Worm (Caenorhabditis elegans): Measurements from ENCODE around the gene M117.3.

The M117.3 gene

DNA sequence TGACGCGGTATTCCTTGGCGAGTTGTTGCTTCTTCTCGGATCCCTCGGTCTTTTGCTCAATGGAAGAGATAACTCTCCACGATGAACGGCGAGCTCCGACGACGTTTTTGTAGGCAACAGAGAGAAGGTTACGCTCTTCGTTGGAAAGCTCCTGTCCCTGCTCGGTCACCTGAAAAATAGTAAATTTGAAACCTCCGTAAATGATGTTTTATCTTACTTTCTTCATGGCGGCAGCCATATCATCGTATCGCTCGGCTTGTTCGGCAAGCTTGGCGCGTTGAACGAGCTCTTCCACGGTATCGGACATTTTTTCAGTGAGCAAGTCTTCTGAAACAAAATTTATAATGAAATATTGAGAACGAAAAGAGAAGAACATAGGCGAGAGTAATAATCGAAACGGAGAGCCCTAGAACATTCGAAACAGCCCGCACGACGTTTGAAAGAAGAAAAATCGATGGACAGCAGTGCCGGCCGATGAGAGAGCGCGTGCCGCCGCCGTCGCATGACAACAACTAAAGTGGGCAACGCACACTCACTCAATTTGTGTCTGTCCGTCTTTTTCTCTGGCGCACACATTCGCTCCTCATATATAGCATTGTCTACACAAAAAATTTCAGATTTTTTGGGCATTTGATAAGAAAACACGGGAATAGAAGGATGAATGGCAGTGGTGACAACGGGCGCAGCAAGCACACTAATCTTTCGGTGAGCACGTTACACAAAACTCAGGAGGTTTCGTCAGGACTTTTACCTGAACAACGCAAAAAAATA is at the start of gene M117.3, which contains the start of gene par-5 (continued):
- TF ChIP-seq nhr-111 (GFP tag; optimal IDR thresholded peaks at IDR 0.05) (no peak), egl-43 (GFP tag; IDR thresholded peaks at IDR 0.05) (peak; percentile 82), T26A8.4 (GFP tag; IDR thresholded peaks at IDR 0.05) (peak; percentile 53), pha-4 (GFP tag; IDR thresholded peaks at IDR 0.05) (peak; percentile 60), pha-4 (tag; optimal IDR thresholded peaks at IDR 0.05) (no peak), nhr-41 (GFP tag; IDR thresholded peaks at IDR 0.05) (no peak), R02D3.7 (tag; optimal IDR thresholded peaks at IDR 0.05) (no peak)

DNA sequence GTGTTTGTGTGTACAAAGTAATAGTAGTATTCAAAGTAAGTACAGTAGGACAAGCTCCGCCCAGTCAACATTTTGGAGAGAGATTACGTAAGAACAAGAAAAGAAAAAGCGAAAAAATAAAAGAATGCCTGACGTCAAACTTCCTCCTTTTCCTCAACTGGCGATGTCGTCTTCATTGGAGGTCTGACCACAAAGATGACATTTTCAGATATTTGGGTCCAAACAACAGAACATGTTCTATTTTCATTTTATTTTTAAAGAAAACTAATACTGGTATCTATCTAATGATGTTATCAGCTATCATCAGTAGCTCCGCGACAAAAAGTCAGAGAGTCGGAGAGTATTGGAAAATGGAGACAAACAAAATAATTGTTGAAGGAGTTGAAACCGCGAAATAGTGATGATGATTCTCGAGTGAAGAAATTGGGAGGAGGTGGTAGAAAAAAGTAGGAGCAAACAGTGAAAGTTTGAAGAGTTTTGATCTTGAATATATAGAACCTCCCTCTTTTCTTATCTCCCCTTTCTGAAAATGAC is 48.2 kb upstream of the M117.3 start, which contains the start of gene lips-5:
Gene lips-5 (minus strand): TSS at position 51 of the 534 bp plus-strand sequence.
- TF ChIP-seq nhr-48 (tag; optimal IDR thresholded peaks at IDR 0.05) (no peak), nhr-237 (tag; optimal IDR thresholded peaks at IDR 0.05) (no peak), ceh-82 (tag; optimal IDR thresholded peaks at IDR 0.05) (no peak), hmg-1.1 (GFP tag; IDR thresholded peaks at IDR 0.05) (no peak), unc-130 (GFP tag; optimal IDR thresholded peaks at IDR 0.05) (no peak), egl-27 (tag; optimal IDR thresholded peaks at IDR 0.05) (no peak), pqm-1 (tag; optimal IDR thresholded peaks at IDR 0.05) (peak; percentile 66), ama-1 (optimal IDR thresholded peaks at IDR 0.05) (no peak), egl-43 (GFP tag; IDR thresholded peaks at IDR 0.05) (no peak), saeg-2 (GFP tag; IDR thresholded peaks at IDR 0.05) (no peak), mxl-2 (GFP tag; conservative IDR thresholded peaks at IDR 0.05) (no peak), hlh-11 (tag; optimal IDR thresholded peaks at IDR 0.05) (no peak), daf-16 (GFP tag; optimal IDR thresholded peaks at IDR 0.05) (no peak), daf-16 (tag; optimal IDR thresholded peaks at IDR 0.05) (peak; percentile 70), nhr-28 (tag; optimal IDR thresholded peaks at IDR 0.05) (peak; percentile 47), lin-39 (tag; optimal IDR thresholded peaks at IDR 0.05) (no peak), nhr-77 (tag; optimal IDR thresholded peaks at IDR 0.05) (peak; percentile 11)

DNA sequence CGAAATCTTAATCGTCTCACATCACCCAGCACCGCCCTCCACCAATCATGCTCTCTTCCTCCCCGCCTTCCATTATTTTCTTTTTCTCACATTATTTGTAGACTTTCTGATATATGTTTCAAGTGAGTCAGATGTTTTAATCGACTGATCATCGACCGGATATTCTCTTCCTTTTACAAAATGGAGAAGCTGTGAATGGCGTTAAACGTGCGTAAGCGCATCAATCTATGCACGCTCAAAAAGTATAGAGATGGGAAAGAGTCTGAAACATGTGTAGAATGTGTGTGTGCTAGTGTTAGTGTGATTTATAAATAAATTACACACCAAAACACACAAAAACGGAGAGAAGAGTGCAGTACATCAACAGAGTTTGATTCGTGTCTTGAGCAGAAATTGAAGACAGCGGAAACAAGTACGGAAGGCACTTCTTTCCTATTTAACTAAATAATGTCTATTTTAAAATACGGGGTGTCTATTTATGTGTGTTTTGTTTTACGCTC is 45.0 kb upstream of the M117.3 start:
- TF ChIP-seq nhr-76 (tag; optimal IDR thresholded peaks at IDR 0.05), result no peak
- TF ChIP-seq aha-1 (tag), result peak; percentile 98

DNA sequence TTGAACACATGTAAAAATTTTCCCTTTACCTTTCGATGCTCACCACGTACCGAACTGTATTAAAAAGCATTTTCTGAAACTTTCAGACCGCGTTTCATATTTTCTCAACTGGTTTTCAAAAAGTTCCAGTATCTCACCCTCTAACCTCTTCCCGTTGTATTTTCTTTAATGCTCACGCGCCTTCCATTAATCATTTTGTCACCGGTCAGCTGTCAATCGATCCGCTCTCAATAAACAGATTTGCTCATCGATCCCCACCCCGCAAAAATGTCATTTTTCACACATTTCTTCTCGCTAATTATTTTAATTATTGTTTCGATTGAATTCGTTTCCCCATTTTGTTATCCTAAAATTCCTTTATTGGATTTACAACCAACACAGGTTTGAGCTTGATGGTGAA is 43.0 kb upstream of the M117.3 start, which contains the start of gene lpr-2:
Gene lpr-2 (plus strand): TSS at position 189 of the 400 bp plus-strand sequence.
- TF ChIP-seq unc-62 (GFP tag; optimal IDR thresholded peaks at IDR 0.05 in 1 of 2), result no peak
- no peak for TF ChIP-seq unc-62 (tag; optimal IDR thresholded peaks at IDR 0.05)
- TF ChIP-seq sdz-12 (GFP tag; optimal IDR thresholded peaks at IDR 0.05), result no peak
- TF ChIP-seq jun-1 (tag; optimal IDR thresholded peaks at IDR 0.05), result no peak
- TF ChIP-seq ctbp-1 (GFP tag; IDR thresholded peaks at IDR 0.05), result no peak
- TF ChIP-seq nhr-25 (tag; optimal IDR thresholded peaks at IDR 0.05; ENCODE audit: borderline replicate concordance, insufficient read depth), result no peak
- no peak for TF ChIP-seq ceh-20 (GFP tag; IDR thresholded peaks at IDR 0.05)
- no peak for TF ChIP-seq egl-43 (GFP tag; IDR thresholded peaks at IDR 0.05)
- no peak for TF ChIP-seq mxl-2 (GFP tag; conservative IDR thresholded peaks at IDR 0.05)
- no peak for TF ChIP-seq lin-1 (GFP tag; IDR thresholded peaks at IDR 0.05)
- TF ChIP-seq ces-1 (GFP tag; optimal IDR thresholded peaks at IDR 0.05), result no peak
- TF ChIP-seq mdl-1 (tag; optimal IDR thresholded peaks at IDR 0.05), result no peak
- TF ChIP-seq ceh-82 (tag; optimal IDR thresholded peaks at IDR 0.05), result no peak
- TF ChIP-seq ceh-32 (tag; optimal IDR thresholded peaks at IDR 0.05; ENCODE audit: poor library complexity), result no peak
